Worm (Caenorhabditis elegans) whole organism, young adult: ENCODE measurements around the gene che-7.

Source experiments
- F23B12.7 ChIP-seq: sonication (generic microtip); optimal IDR thresholded peaks from 2 replicates; lab custom pipeline; 2017; ENCODE audit warnings: missing genetic modification characterization, mild to moderate bottlenecking, missing compliant biosample characterization, antibody characterized with exemption, moderate library complexity; ENCODE audit not compliant: insufficient read depth
- F49E8.2 ChIP-seq: sonication (generic microtip); optimal IDR thresholded peaks from 3 replicates; lab custom pipeline; 2017; ENCODE audit warnings: missing genetic modification characterization, mild to moderate bottlenecking, missing compliant biosample characterization, antibody characterized with exemption, moderate library complexity; ENCODE audit not compliant: insufficient read depth
- F55B11.4 ChIP-seq: sonication (generic microtip); optimal IDR thresholded peaks from 2 replicates; lab custom pipeline; 2016; ENCODE audit warnings: missing compliant biosample characterization, missing genetic modification characterization, borderline replicate concordance; ENCODE audit not compliant: insufficient read depth
- F57C9.4 ChIP-seq: sonication (generic microtip); optimal IDR thresholded peaks from 2 replicates; lab custom pipeline; 2017; ENCODE audit warnings: mild to moderate bottlenecking, missing genetic modification characterization, missing compliant biosample characterization
- Y53G8AR.9 ChIP-seq: fragments of 200-800 bp; sonication (Bioruptor generic); conservative IDR thresholded peaks from 2 replicates; pipeline ENCODE4 v1.3.6; 2022; ENCODE audit warnings: missing genetic modification reagents, missing genetic modification characterization, missing compliant biosample characterization
- ama-1 ChIP-seq, 3 experiments: fragments of 150-350 bp in 1 of 3; sonication (generic microtip) in 2 of 3; optimal IDR thresholded peaks; 2 replicates each; lab custom pipeline; 2014 to 2018; ENCODE audit warnings: missing biosample characterization in 2 of 3, missing genetic modification characterization in 2 of 3, missing genetic modification reagents in 2 of 3
- attf-3 ChIP-seq: fragments of 200-800 bp; sonication (Bioruptor generic); conservative IDR thresholded peaks from 2 replicates; pipeline ENCODE4 v1.3.6; 2022; ENCODE audit warnings: missing genetic modification reagents, missing genetic modification characterization, missing compliant biosample characterization
- bed-1 ChIP-seq: fragments of 200-800 bp; sonication (Bioruptor generic); IDR thresholded peaks from 2 replicates; pipeline ENCODE4 v1.3.6; 2022; ENCODE audit warnings: missing genetic modification reagents, missing genetic modification characterization, missing compliant biosample characterization
- cebp-1 ChIP-seq, 2 experiments: fragments of 200-800 bp in 1 of 2; sonication (Bioruptor generic) in 1 of 2; sonication (generic microtip) in 1 of 2; IDR thresholded peaks in 1 of 2; optimal IDR thresholded peaks in 1 of 2; 2 replicates each; pipeline versions ENCODE4 v1.3.6 to Lab custom; 2017 to 2022; ENCODE audit warnings: missing compliant biosample characterization in 2 of 2, missing genetic modification characterization in 2 of 2, mild to moderate bottlenecking in 1 of 2, missing genetic modification reagents in 1 of 2, moderate library complexity in 1 of 2
- ceh-100 ChIP-seq: fragments of 200-800 bp; sonication (Bioruptor generic); IDR thresholded peaks from 2 replicates; pipeline ENCODE4 v1.3.6; 2022; ENCODE audit warnings: missing genetic modification reagents, missing genetic modification characterization, missing compliant biosample characterization
- die-1 ChIP-seq: sonication (generic microtip); optimal IDR thresholded peaks from 2 replicates; lab custom pipeline; 2016; ENCODE audit warnings: missing genotype, mild to moderate bottlenecking, missing genetic modification characterization, missing compliant biosample characterization
- dpff-1 ChIP-seq: sonication (generic microtip); optimal IDR thresholded peaks from 2 replicates; lab custom pipeline; 2017; ENCODE audit warnings: mild to moderate bottlenecking, missing genetic modification characterization, missing compliant biosample characterization
- dpl-1 ChIP-seq: fragments of 150-350 bp; optimal IDR thresholded peaks from 2 replicates; lab custom pipeline; 2014; ENCODE audit warnings: missing biosample characterization, missing genetic modification reagents, missing genetic modification characterization
- egrh-3 ChIP-seq: fragments of 200-800 bp; sonication (Bioruptor generic); IDR thresholded peaks from 2 replicates; pipeline ENCODE4 v1.3.6; 2022; ENCODE audit warnings: missing genetic modification reagents, missing genetic modification characterization, missing compliant biosample characterization
- ekl-4 ChIP-seq: fragments of 200-800 bp; sonication (Bioruptor generic); IDR thresholded peaks from 2 replicates; pipeline ENCODE4 v1.3.6; 2022; ENCODE audit warnings: missing genetic modification reagents, missing genetic modification characterization, missing compliant biosample characterization
- gei-17 ChIP-seq: fragments of 200-800 bp; sonication (Bioruptor generic); optimal IDR thresholded peaks from 2 replicates; lab custom pipeline; 2018; ENCODE audit warnings: mild to moderate bottlenecking, missing genetic modification characterization, missing compliant biosample characterization
- him-1 ChIP-seq: sonication (generic microtip); optimal IDR thresholded peaks from 2 replicates; lab custom pipeline; 2016; ENCODE audit warnings: missing genotype, missing genetic modification reagents, missing genetic modification characterization, missing compliant biosample characterization
- hlh-26 ChIP-seq: fragments of 200-800 bp; sonication (Bioruptor generic); conservative IDR thresholded peaks from 2 replicates; pipeline ENCODE4 v1.3.6; 2022; ENCODE audit warnings: missing genetic modification reagents, missing genetic modification characterization, missing compliant biosample characterization
- hmg-1.2 ChIP-seq: fragments of 200-800 bp; sonication (Bioruptor generic); IDR thresholded peaks from 2 replicates; pipeline ENCODE4 v1.3.6; 2022; ENCODE audit warnings: missing genetic modification reagents, missing genetic modification characterization, missing compliant biosample characterization
- lag-1 ChIP-seq: fragments of 200-800 bp; sonication (Bioruptor generic); IDR thresholded peaks from 2 replicates; pipeline ENCODE4 v1.3.6; 2022; ENCODE audit warnings: missing genetic modification reagents, missing genetic modification characterization, missing compliant biosample characterization
- lin-35 ChIP-seq, 3 experiments: fragments of 150-350 bp in 2 of 3; sonication (generic microtip) in 1 of 3; optimal IDR thresholded peaks; 2 replicates each; lab custom pipeline; 2014 to 2018; ENCODE audit warnings: missing biosample characterization in 3 of 3, missing genetic modification characterization in 3 of 3, missing genetic modification reagents in 3 of 3
- lin-40 ChIP-seq: sonication (generic microtip); optimal IDR thresholded peaks from 2 replicates; lab custom pipeline; 2016; ENCODE audit warnings: missing genetic modification characterization, mild to moderate bottlenecking, missing compliant biosample characterization, missing genotype, missing genetic modification reagents
- lin-54 ChIP-seq: fragments of 200-800 bp; sonication (Bioruptor generic); optimal IDR thresholded peaks from 2 replicates; lab custom pipeline; 2018; ENCODE audit warnings: mild to moderate bottlenecking, missing genetic modification characterization, missing compliant biosample characterization
- madf-8 ChIP-seq: fragments of 200-800 bp; sonication (Bioruptor generic); conservative IDR thresholded peaks from 2 replicates; pipeline ENCODE4 v1.3.6; 2022; ENCODE audit warnings: missing genetic modification reagents, missing genetic modification characterization, missing compliant biosample characterization
- mcd-1 ChIP-seq: fragments of 200-800 bp; sonication (Bioruptor generic); IDR thresholded peaks from 2 replicates; pipeline ENCODE4 v1.3.6; 2022; ENCODE audit warnings: missing genetic modification reagents, missing genetic modification characterization, missing compliant biosample characterization
- mes-4 ChIP-seq: sonication (generic microtip); optimal IDR thresholded peaks from 2 replicates; lab custom pipeline; 2016; ENCODE audit warnings: missing genotype, missing genetic modification characterization, missing compliant biosample characterization
- mxl-1 ChIP-seq: sonication (generic microtip); optimal IDR thresholded peaks from 2 replicates; lab custom pipeline; 2016; ENCODE audit warnings: missing genetic modification characterization, missing compliant biosample characterization
- nfya-1 ChIP-seq: sonication (generic microtip); optimal IDR thresholded peaks from 2 replicates; lab custom pipeline; 2017; ENCODE audit warnings: antibody characterized with exemption, missing compliant biosample characterization, missing genetic modification characterization, borderline replicate concordance; ENCODE audit not compliant: insufficient read depth
- nhr-27 ChIP-seq: fragments of 200-800 bp; sonication (Bioruptor generic); optimal IDR thresholded peaks from 2 replicates; lab custom pipeline; 2018; ENCODE audit warnings: mild to moderate bottlenecking, missing genetic modification characterization, moderate library complexity, missing compliant biosample characterization
- nhr-80 ChIP-seq: sonication (generic microtip); optimal IDR thresholded peaks from 2 replicates; lab custom pipeline; 2016; ENCODE audit warnings: missing genetic modification characterization, missing compliant biosample characterization
- rec-8 ChIP-seq, 2 experiments: sonication (generic microtip); optimal IDR thresholded peaks; 2 replicates each; lab custom pipeline; 2016; ENCODE audit warnings: mild to moderate bottlenecking in 2 of 2, missing genetic modification characterization in 2 of 2, missing genetic modification reagents in 2 of 2, missing genotype in 2 of 2, missing biosample characterization in 1 of 2, missing compliant biosample characterization in 1 of 2, moderate library complexity in 1 of 2
- sea-2 ChIP-seq: fragments of 200-800 bp; sonication (Bioruptor generic); IDR thresholded peaks from 2 replicates; pipeline ENCODE4 v1.3.6; 2022; ENCODE audit warnings: missing genetic modification characterization, missing compliant biosample characterization
- somi-1 ChIP-seq: fragments of 200-800 bp; sonication (Bioruptor generic); optimal IDR thresholded peaks from 2 replicates; lab custom pipeline; 2018; ENCODE audit warnings: mild to moderate bottlenecking, missing genetic modification characterization, missing compliant biosample characterization
- sptf-2 ChIP-seq: fragments of 200-800 bp; sonication (Bioruptor generic); optimal IDR thresholded peaks from 2 replicates; lab custom pipeline; 2018; ENCODE audit warnings: mild to moderate bottlenecking, missing genetic modification characterization, missing compliant biosample characterization
- zfh-2 ChIP-seq: fragments of 200-800 bp; sonication (Bioruptor generic); conservative IDR thresholded peaks from 2 replicates; pipeline ENCODE4 v1.3.6; 2022; ENCODE audit warnings: missing genetic modification reagents, missing genetic modification characterization, missing compliant biosample characterization
- zim-3 ChIP-seq: sonication (generic microtip); optimal IDR thresholded peaks from 2 replicates; lab custom pipeline; 2017; ENCODE audit warnings: mild to moderate bottlenecking, missing genetic modification characterization, moderate library complexity, missing compliant biosample characterization
- ztf-26 ChIP-seq: sonication (generic microtip); optimal IDR thresholded peaks from 2 replicates; lab custom pipeline; 2017; ENCODE audit warnings: missing genetic modification characterization, missing compliant biosample characterization
- ztf-3 ChIP-seq: fragments of 200-800 bp; sonication (Bioruptor generic); optimal IDR thresholded peaks from 2 replicates; lab custom pipeline; 2018; ENCODE audit warnings: mild to moderate bottlenecking, missing genetic modification characterization, missing compliant biosample characterization

Gene che-7

ce11 chrV:7964429-7964828 is 4.6 kb downstream of the che-7 start:
- no peak for TF ChIP-seq F49E8.2 (tag; lab: Kevin White, UChicago)
- TF ChIP-seq Y53G8AR.9 (GFP tag; lab: Robert Waterston, UW), result no peak

- TF ChIP-seq ztf-3 (GFP tag; lab: Kevin White, UChicago) (no peak), zfh-2 (GFP tag; lab: Robert Waterston, UW) (no peak), lag-1 (GFP tag; lab: Robert Waterston, UW) (no peak), egrh-3 (GFP tag; lab: Robert Waterston, UW) (no peak), somi-1 (GFP tag; lab: Kevin White, UChicago) (no peak), attf-3 (no peak), nhr-27 (no peak)
Measured at ce11 chrV:7958740-7959320, 10.2 kb downstream of the che-7 start, which contains the start of the genes clec-217 and F26D11.2. TSS of gene clec-217 (minus strand) at chrV:7958840. TSS of gene F26D11.2 (plus strand) at chrV:7959270.

ce11 chrV:7956218-7956617 is 12.8 kb downstream of the che-7 start, which contains the start of gene pals-34:
TSS of gene pals-34 (minus strand) at chrV:7956497.
- TF ChIP-seq die-1 (tag; lab: Kevin White, UChicago) (no peak), lin-54 (GFP tag; lab: Kevin White, UChicago) (no peak), him-1 (tag; lab: Kevin White, UChicago) (no peak), zim-3 (tag; lab: Kevin White, UChicago) (no peak), nfya-1 (no peak), F57C9.4 (tag; lab: Kevin White, UChicago) (no peak), mes-4 (tag; lab: Kevin White, UChicago) (no peak), lin-40 (tag; lab: Kevin White, UChicago) (no peak), mcd-1 (GFP tag; lab: Robert Waterston, UW) (no peak), dpl-1 (GFP tag; lab: Kevin White, UChicago) (no peak)

- TF ChIP-seq attf-3, result no peak
- no peak for TF ChIP-seq lin-35 (GFP tag; optimal IDR thresholded peaks at IDR 0.05; lab: Kevin White, UChicago)
- no peak for TF ChIP-seq F55B11.4
- peak; percentile 94 for TF ChIP-seq cebp-1 (GFP tag; IDR thresholded peaks at IDR 0.05; lab: Robert Waterston, UW)
- peak; percentile 98 for TF ChIP-seq cebp-1 (tag; optimal IDR thresholded peaks at IDR 0.05; lab: Kevin White, UChicago)
- no peak for TF ChIP-seq ceh-100 (GFP tag; lab: Robert Waterston, UW)
- TF ChIP-seq sptf-2 (GFP tag; lab: Kevin White, UChicago), result no peak
- TF ChIP-seq ztf-26, result no peak
- TF ChIP-seq sea-2 (GFP tag; lab: Robert Waterston, UW), result no peak
- TF ChIP-seq nhr-80 (tag; lab: Kevin White, UChicago), result peak; percentile 43
- no peak for TF ChIP-seq dpff-1
- TF ChIP-seq rec-8 (tag; optimal IDR thresholded peaks at IDR 0.05; lab: Kevin White, UChicago), result no peak
Measured at ce11 chrV:7955168-7955567, 13.8 kb downstream of the che-7 start, which contains the start of gene F26D11.12. TSS of gene F26D11.12 (minus strand) at chrV:7955312.

- TF ChIP-seq ama-1 (optimal IDR thresholded peaks at IDR 0.05; lab: Kevin White, UChicago), result no peak
- TF ChIP-seq ama-1 (GFP tag; optimal IDR thresholded peaks at IDR 0.05; lab: Kevin White, UChicago), result no peak
- TF ChIP-seq die-1 (tag; lab: Kevin White, UChicago), result no peak
- TF ChIP-seq F23B12.7 (tag; lab: Kevin White, UChicago), result no peak
- no peak for TF ChIP-seq mcd-1 (GFP tag; lab: Robert Waterston, UW)
- TF ChIP-seq hmg-1.2 (GFP tag; lab: Robert Waterston, UW), result no peak
- no peak for TF ChIP-seq rec-8 (tag; optimal IDR thresholded peaks at IDR 0.05; lab: Kevin White, UChicago)
- TF ChIP-seq ztf-3 (GFP tag; lab: Kevin White, UChicago), result no peak
- no peak for TF ChIP-seq hlh-26 (GFP tag; lab: Robert Waterston, UW)
- TF ChIP-seq gei-17, result no peak
- no peak for TF ChIP-seq ceh-100 (GFP tag; lab: Robert Waterston, UW)
- TF ChIP-seq zim-3 (tag; lab: Kevin White, UChicago), result no peak
- TF ChIP-seq ekl-4 (GFP tag; lab: Robert Waterston, UW), result no peak
- no peak for TF ChIP-seq madf-8 (GFP tag; lab: Robert Waterston, UW)
- no peak for TF ChIP-seq mxl-1
- TF ChIP-seq bed-1 (GFP tag; lab: Robert Waterston, UW), result no peak
- TF ChIP-seq lin-35 (GFP tag; optimal IDR thresholded peaks at IDR 0.05; lab: Kevin White, UChicago), result no peak
Measured at ce11 chrV:7954552-7954951, 14.5 kb downstream of the che-7 start, which contains the start of gene F26D11.13. TSS of gene F26D11.13 (minus strand) at chrV:7954652.
